Fruit fly (Drosophila melanogaster) S2 (cell line): ENCODE results near the gene Eato.

ENCODE experiments used
- CG8478 ChIP-seq: fragments of >200 bp; optimal IDR thresholded peaks from 2 replicates; lab custom pipeline; 2018
- CTCF ChIP-seq, 2 experiments: fragments of >200 bp; optimal IDR thresholded peaks; 2 replicates each; lab custom pipeline; 2018

DNA sequence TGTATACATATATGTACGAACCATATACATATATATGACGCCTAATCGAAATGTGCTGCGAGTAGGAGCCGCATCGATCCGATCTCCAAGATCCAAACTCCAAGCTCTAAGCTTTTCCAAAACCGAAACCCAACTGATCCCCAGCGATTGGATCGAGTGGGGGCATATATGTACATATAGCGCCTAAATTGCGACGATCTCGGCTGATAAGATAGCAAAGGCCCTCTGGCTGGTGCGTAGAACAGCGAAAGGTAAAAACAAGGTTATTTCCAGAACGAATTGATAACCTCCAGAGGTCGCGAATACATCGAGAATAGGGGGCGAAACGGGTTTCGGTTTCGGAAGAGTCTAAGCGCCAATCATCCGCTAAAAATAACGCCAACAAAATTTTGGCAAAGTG is 4.7 kb upstream of the Eato start:
- no peak for TF ChIP-seq CG8478 (lab: Kevin White, UChicago)
- TF ChIP-seq CTCF (optimal IDR thresholded peaks at IDR 0.05; lab: Kevin White, UChicago) = no peak
